Fruit fly (Drosophila melanogaster) whole organism, embryonic: Measurements from ENCODE around the gene CG17329.

Source experiments
- Ada2b ChIP-seq: fragments of 200-800 bp; sonication (Bioruptor generic); IDR thresholded peaks from 2 replicates; pipeline ENCODE4 v1.3.6; 2022; ENCODE audit warnings: missing biosample characterization, missing genetic modification characterization
- Awh ChIP-seq: fragments of 200-800 bp; sonication (Bioruptor generic); IDR thresholded peaks from 2 replicates; pipeline ENCODE4, ENCODE4 v1.3.6; 2022; ENCODE audit warnings: missing biosample characterization, missing genetic modification characterization
- CG12155 ChIP-seq: fragments of 200-800 bp; sonication (Bioruptor generic); optimal IDR thresholded peaks from 3 replicates; lab custom pipeline; 2016; ENCODE audit warnings: missing biosample characterization, missing genetic modification characterization
- CG12299 ChIP-seq: fragments of 200-800 bp; sonication (Bioruptor generic); optimal IDR thresholded peaks from 2 replicates; lab custom pipeline; 2018; ENCODE audit warnings: missing biosample characterization, mild to moderate bottlenecking, missing genetic modification characterization
- CG12744 ChIP-seq: fragments of 200-800 bp; sonication (Bioruptor generic); optimal IDR thresholded peaks from 2 replicates; lab custom pipeline; 2016; ENCODE audit warnings: missing biosample characterization, missing genetic modification characterization
- CG12942 ChIP-seq: fragments of 200-800 bp; sonication (Bioruptor generic); optimal IDR thresholded peaks from 3 replicates; lab custom pipeline; 2016; ENCODE audit warnings: missing biosample characterization, missing genetic modification characterization
- CG14667 ChIP-seq: fragments of 200-800 bp; sonication (Bioruptor generic); IDR thresholded peaks from 2 replicates; pipeline ENCODE4 v1.3.6; 2022; ENCODE audit warnings: missing biosample characterization, missing genetic modification characterization
- CG15696 ChIP-seq: fragments of 200-800 bp; sonication (Bioruptor generic); optimal IDR thresholded peaks from 2 replicates; lab custom pipeline; 2019; ENCODE audit warnings: missing biosample characterization, mild to moderate bottlenecking, missing genetic modification characterization, moderate library complexity
- CG17912 ChIP-seq: fragments of 200-800 bp; sonication (Bioruptor generic); optimal IDR thresholded peaks from 2 replicates; lab custom pipeline; 2018; ENCODE audit warnings: missing biosample characterization, mild to moderate bottlenecking, missing genetic modification characterization
- CG18476 ChIP-seq: fragments of 200-800 bp; sonication (Bioruptor generic); optimal IDR thresholded peaks from 2 replicates; lab custom pipeline; 2016; ENCODE audit warnings: missing biosample characterization, mild to moderate bottlenecking, missing genetic modification characterization
- CG2120 ChIP-seq: fragments of 200-800 bp; sonication (Bioruptor generic); optimal IDR thresholded peaks from 3 replicates; lab custom pipeline; 2016; ENCODE audit warnings: missing biosample characterization, missing genetic modification characterization
- CG30431 ChIP-seq: fragments of 200-800 bp; sonication (Bioruptor generic); optimal IDR thresholded peaks from 2 replicates; lab custom pipeline; 2017; ENCODE audit warnings: missing biosample characterization, missing genetic modification characterization
- CG42726 ChIP-seq: fragments of 200-800 bp; sonication (Bioruptor generic); IDR thresholded peaks from 2 replicates; pipeline ENCODE4 v1.3.6; 2022; ENCODE audit warnings: missing biosample characterization, missing genetic modification characterization; ENCODE audit not compliant: partially characterized antibody
- CG6175 ChIP-seq: fragments of 200-800 bp; sonication (Bioruptor generic); IDR thresholded peaks from 3 replicates; pipeline ENCODE4 v1.3.6; 2022; ENCODE audit warnings: missing biosample characterization, missing genetic modification characterization
- CG6654 ChIP-seq: fragments of 200-800 bp; sonication (Bioruptor generic); optimal IDR thresholded peaks from 2 replicates; lab custom pipeline; 2017; ENCODE audit warnings: missing biosample characterization, mild to moderate bottlenecking, missing genetic modification characterization
- CG6813 ChIP-seq: fragments of 200-800 bp; sonication (Bioruptor generic); optimal IDR thresholded peaks from 2 replicates; lab custom pipeline; 2017; ENCODE audit warnings: missing biosample characterization, missing genetic modification characterization, mild to moderate bottlenecking, moderate library complexity, missing genetic modification reagents
- CG7745 ChIP-seq: fragments of 200-800 bp; sonication (Bioruptor generic); optimal IDR thresholded peaks from 2 replicates; lab custom pipeline; 2018; ENCODE audit warnings: missing biosample characterization, mild to moderate bottlenecking, missing genetic modification characterization, moderate library complexity
- CG7987 ChIP-seq: fragments of 200-800 bp; sonication (Bioruptor generic); optimal IDR thresholded peaks from 2 replicates; lab custom pipeline; 2018; ENCODE audit warnings: missing biosample characterization, mild to moderate bottlenecking, missing genetic modification characterization, moderate library complexity
- CG8359 ChIP-seq: fragments of 200-800 bp; sonication (Bioruptor generic); optimal IDR thresholded peaks from 2 replicates; lab custom pipeline; 2017; ENCODE audit warnings: missing biosample characterization, mild to moderate bottlenecking, missing genetic modification characterization, borderline replicate concordance
- CG9609 ChIP-seq: fragments of 200-800 bp; sonication (Bioruptor generic); optimal IDR thresholded peaks from 3 replicates; lab custom pipeline; 2016; ENCODE audit warnings: missing biosample characterization, missing genetic modification characterization
- CG9797 ChIP-seq: fragments of 200-800 bp; sonication (Bioruptor generic); optimal IDR thresholded peaks from 3 replicates; lab custom pipeline; 2018; ENCODE audit warnings: missing biosample characterization, mild to moderate bottlenecking, missing genetic modification characterization
- Hr78 ChIP-seq, 2 experiments: fragments of 200-800 bp in 1 of 2; fragments of >200 bp in 1 of 2; sonication (Bioruptor generic) in 1 of 2; optimal IDR thresholded peaks; 2 replicates each; lab custom pipeline; 2017 to 2019; ENCODE audit warnings: missing biosample characterization in 2 of 2, missing genetic modification characterization in 2 of 2, mild to moderate bottlenecking in 1 of 2, moderate library complexity in 1 of 2
- Mad ChIP-seq: fragments of 200-800 bp; sonication (Bioruptor generic); optimal IDR thresholded peaks from 2 replicates; lab custom pipeline; 2016; ENCODE audit warnings: missing biosample characterization, missing genetic modification characterization
- Mes4 ChIP-seq: fragments of 200-800 bp; sonication (Bioruptor generic); optimal IDR thresholded peaks from 2 replicates; lab custom pipeline; 2016; ENCODE audit warnings: missing biosample characterization, missing genetic modification characterization
- Myb ChIP-seq: fragments of 200-800 bp; sonication (Bioruptor generic); optimal IDR thresholded peaks from 2 replicates; lab custom pipeline; 2016; ENCODE audit warnings: missing biosample characterization, missing genetic modification characterization
- Ravus ChIP-seq: fragments of 200-800 bp; sonication (Bioruptor generic); IDR thresholded peaks from 2 replicates; pipeline ENCODE4 v1.3.6; 2022; ENCODE audit warnings: missing biosample characterization, missing genetic modification characterization
- Rx ChIP-seq: fragments of 200-800 bp; sonication (Bioruptor generic); IDR thresholded peaks from 2 replicates; pipeline ENCODE4 v1.3.6; 2022; ENCODE audit warnings: missing biosample characterization, missing genetic modification characterization
- Side ChIP-seq: fragments of 200-800 bp; sonication (Bioruptor generic); optimal IDR thresholded peaks from 2 replicates; lab custom pipeline; 2016; ENCODE audit warnings: missing biosample characterization, missing genetic modification characterization
- amos ChIP-seq: fragments of 200-800 bp; sonication (Bioruptor generic); IDR thresholded peaks from 2 replicates; pipeline ENCODE4 v1.3.6; 2022; ENCODE audit warnings: missing biosample characterization, missing genetic modification characterization; ENCODE audit not compliant: partially characterized antibody
- aop ChIP-seq: fragments of 200-800 bp; sonication (Bioruptor generic); IDR thresholded peaks from 2 replicates; pipeline ENCODE4 v1.3.6; 2022; ENCODE audit warnings: missing biosample characterization, missing genetic modification characterization
- ase ChIP-seq: fragments of 200-800 bp; sonication (Bioruptor generic); IDR thresholded peaks from 3 replicates; pipeline ENCODE4 v1.3.6; 2022; ENCODE audit warnings: missing biosample characterization, missing genetic modification characterization
- br ChIP-seq: fragments of >200 bp; optimal IDR thresholded peaks from 2 replicates; lab custom pipeline; 2017
- cg ChIP-seq: fragments of 200-800 bp; sonication (Bioruptor generic); optimal IDR thresholded peaks from 3 replicates; lab custom pipeline; 2019; ENCODE audit warnings: missing biosample characterization, mild to moderate bottlenecking, missing genetic modification characterization, moderate library complexity
- crp ChIP-seq, 2 experiments: fragments of 200-800 bp; sonication (Bioruptor generic); optimal IDR thresholded peaks; 2 replicates in 1 of 2; 3 replicates in 1 of 2; lab custom pipeline; 2017; ENCODE audit warnings: missing biosample characterization in 2 of 2, missing genetic modification characterization in 2 of 2, mild to moderate bottlenecking in 1 of 2, moderate library complexity in 1 of 2
- dati ChIP-seq: fragments of 200-800 bp; sonication (Bioruptor generic); IDR thresholded peaks from 2 replicates; pipeline ENCODE4 v1.3.6; 2022; ENCODE audit warnings: missing biosample characterization, missing genetic modification characterization
- dmrt99B ChIP-seq: fragments of 200-800 bp; sonication (Bioruptor generic); optimal IDR thresholded peaks from 2 replicates; lab custom pipeline; 2018; ENCODE audit warnings: missing biosample characterization, mild to moderate bottlenecking, missing genetic modification characterization, moderate library complexity
- ewg ChIP-seq: fragments of 200-800 bp; sonication (Bioruptor generic); optimal IDR thresholded peaks from 3 replicates; lab custom pipeline; 2017; ENCODE audit warnings: mild to moderate bottlenecking, missing biosample characterization, missing genetic modification reagents, missing genetic modification characterization
- ftz-f1 ChIP-seq: fragments of 200-800 bp; sonication (Bioruptor generic); optimal IDR thresholded peaks from 2 replicates; lab custom pipeline; 2016; ENCODE audit warnings: missing biosample characterization, missing genetic modification characterization
- grau ChIP-seq: fragments of 200-800 bp; optimal IDR thresholded peaks from 3 replicates; lab custom pipeline; 2019; ENCODE audit warnings: missing biosample characterization, mild to moderate bottlenecking, missing genetic modification characterization, moderate library complexity
- ham ChIP-seq: fragments of 200-800 bp; sonication (Bioruptor generic); IDR thresholded peaks from 2 replicates; pipeline ENCODE4 v1.3.6; 2022; ENCODE audit warnings: missing biosample characterization, missing genetic modification characterization
- jing ChIP-seq: fragments of 200-800 bp; sonication (Bioruptor generic); optimal IDR thresholded peaks from 2 replicates; lab custom pipeline; 2018; ENCODE audit warnings: missing biosample characterization, mild to moderate bottlenecking, missing genetic modification characterization
- luna ChIP-seq: fragments of 200-800 bp; sonication (Bioruptor generic); optimal IDR thresholded peaks from 2 replicates; lab custom pipeline; 2016; ENCODE audit warnings: missing biosample characterization, missing genetic modification characterization
- pros ChIP-seq: fragments of 200-800 bp; sonication (Bioruptor generic); optimal IDR thresholded peaks from 3 replicates; lab custom pipeline; 2019; ENCODE audit warnings: missing biosample characterization, mild to moderate bottlenecking, missing genetic modification characterization, moderate library complexity
- ro ChIP-seq: fragments of 200-800 bp; sonication (Bioruptor generic); IDR thresholded peaks from 2 replicates; pipeline ENCODE4 v1.3.6; 2022; ENCODE audit warnings: missing biosample characterization, missing genetic modification characterization
- seq ChIP-seq: fragments of 200-800 bp; sonication (Bioruptor generic); IDR thresholded peaks from 2 replicates; pipeline ENCODE4 v1.3.6; 2022; ENCODE audit warnings: missing biosample characterization, missing genetic modification characterization
- slbo ChIP-seq: fragments of 200-800 bp; sonication (Bioruptor generic); IDR thresholded peaks from 2 replicates; pipeline ENCODE4 v1.3.6; 2022; ENCODE audit warnings: missing biosample characterization, missing genetic modification characterization
- slp2 ChIP-seq: fragments of 200-800 bp; sonication (Bioruptor generic); optimal IDR thresholded peaks from 2 replicates; lab custom pipeline; 2016; ENCODE audit warnings: missing biosample characterization, missing genetic modification characterization
- sqz ChIP-seq: fragments of 200-800 bp; sonication (Bioruptor generic); optimal IDR thresholded peaks from 3 replicates; lab custom pipeline; 2018; ENCODE audit warnings: missing biosample characterization, mild to moderate bottlenecking, missing genetic modification characterization
- twi ChIP-seq: fragments of 200-800 bp; optimal IDR thresholded peaks from 2 replicates; lab custom pipeline; 2019; ENCODE audit warnings: missing biosample characterization, mild to moderate bottlenecking, missing genetic modification characterization, moderate library complexity

CG17329 gene

dm6 chr2L:16317777-16318610 lies 26.9 kb downstream of the CG17329 start (continued):
- TF ChIP-seq sqz (GFP tag; lab: Kevin White, UChicago) (peak; percentile 53), Awh (peak; percentile 77), pros (GFP tag; lab: Kevin White, UChicago) (no peak), CG6175 (GFP tag; lab: Robert Waterston, UW) (no peak), Rx (no peak), crp (GFP tag; optimal IDR thresholded peaks at IDR 0.05; lab: Kevin White, UChicago) (no peak), Side (peak; percentile 50), Ada2b (GFP tag; lab: Robert Waterston, UW) (0 out of 2 replicates have a peak, but pooled peaks have one; percentile 21), CG7987 (GFP tag; lab: Kevin White, UChicago) (peak; percentile 33), aop (GFP tag; lab: Robert Waterston, UW) (no peak), CG6654 (GFP tag; lab: Kevin White, UChicago) (no peak), slbo (GFP tag; lab: Robert Waterston, UW) (0 out of 2 replicates have a peak, but pooled peaks have one; percentile 8), CG9797 (GFP tag; lab: Kevin White, UChicago) (no peak), CG12155 (GFP tag; lab: Kevin White, UChicago) (peak; percentile 25), dmrt99B (peak; percentile 37), twi (tag; lab: Kevin White, UChicago) (no peak), CG17912 (peak; percentile 57), cg (no peak), Mad (GFP tag; lab: Kevin White, UChicago) (no peak), ewg (peak; percentile 22), Mes4 (peak; percentile 9), CG30431 (no peak), CG2120 (peak; percentile 42), ase (GFP tag; lab: Robert Waterston, UW) (no peak), CG12299 (peak; percentile 67), luna (GFP tag; lab: Kevin White, UChicago) (peak; percentile 28), CG14667 (no peak), seq (GFP tag; lab: Robert Waterston, UW) (peak; percentile 56; the same call in 1 of the 2 replicates), CG7745 (tag; lab: Kevin White, UChicago) (no peak), CG15696 (tag; lab: Kevin White, UChicago) (no peak), slp2 (GFP tag; lab: Kevin White, UChicago) (peak; percentile 24), CG12942 (peak; percentile 22), ftz-f1 (GFP tag; lab: Kevin White, UChicago) (no peak), CG8359 (GFP tag; lab: Kevin White, UChicago) (no peak), Hr78 (GFP tag; optimal IDR thresholded peaks at IDR 0.05; lab: Kevin White, UChicago) (no peak), CG42726 (GFP tag; lab: Robert Waterston, UW) (no peak; the same call in 1 of the 2 replicates), Ravus (GFP tag; lab: Robert Waterston, UW) (no peak), CG18476 (peak; percentile 6), br (lab: Kevin White, UChicago) (no peak), CG12744 (GFP tag; lab: Kevin White, UChicago) (peak; percentile 34), CG6813 (peak; percentile 60), ham (GFP tag; lab: Robert Waterston, UW) (no peak), grau (tag; lab: Kevin White, UChicago) (no peak), ro (GFP tag; lab: Robert Waterston, UW) (no peak), amos (GFP tag; lab: Robert Waterston, UW) (no peak), dati (no peak), jing (GFP tag; lab: Kevin White, UChicago) (no peak), CG9609 (GFP tag; lab: Kevin White, UChicago) (no peak), Myb (peak; percentile 13)
